Fruit fly (Drosophila melanogaster): ENCODE measurements around the gene CG11594.

CG11594 gene

DNA sequence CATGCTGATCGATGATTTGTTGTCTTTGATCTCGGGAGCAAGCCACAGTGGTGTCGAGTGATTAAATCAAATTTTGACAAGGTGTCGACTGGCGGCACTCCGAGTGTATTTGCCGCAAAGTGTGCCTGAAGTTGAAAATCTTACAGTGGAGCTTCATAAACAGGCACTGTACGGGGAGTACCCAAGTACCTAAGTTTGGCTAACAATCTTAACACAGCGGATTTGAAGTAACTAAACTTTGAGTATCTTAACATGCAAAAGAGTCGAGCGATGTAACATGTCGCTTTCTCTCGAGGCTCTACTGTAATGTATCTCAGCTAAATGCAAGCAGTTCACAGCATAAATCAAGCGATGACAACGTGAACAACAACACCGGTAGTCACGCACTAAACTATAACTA, 9.1 kb downstream of the CG11594 start (continued):
- TF ChIP-seq CG9215 (GFP tag; IDR thresholded peaks at IDR 0.05) (no peak), CG10565 (GFP tag; optimal IDR thresholded peaks at IDR 0.05) (no peak), E2f1 (GFP tag; IDR thresholded peaks at IDR 0.05) (peak; percentile 37; the same call in 1 of the 2 replicates), bowl (GFP tag; IDR thresholded peaks at IDR 0.05) (no peak), pros (GFP tag; optimal IDR thresholded peaks at IDR 0.05) (no peak), Ravus (GFP tag; IDR thresholded peaks at IDR 0.05) (no peak), chif (GFP tag; optimal IDR thresholded peaks at IDR 0.05) (peak; percentile 19 to 85), lmd (GFP tag; IDR thresholded peaks at IDR 0.05) (peak; percentile 71), CG15601 (tag; optimal IDR thresholded peaks at IDR 0.05) (peak; percentile 65), Deaf1 (tag; optimal IDR thresholded peaks at IDR 0.05) (no peak), wek (GFP tag; optimal IDR thresholded peaks at IDR 0.05) (no peak), CG2875 (GFP tag; optimal IDR thresholded peaks at IDR 0.05) (peak; percentile 58), gsb-n (tag; optimal IDR thresholded peaks at IDR 0.05) (peak; percentile 65), Fer1 (GFP tag; optimal IDR thresholded peaks at IDR 0.05) (no peak), shn (GFP tag; optimal IDR thresholded peaks at IDR 0.05) (peak; percentile 36), CG17568 (GFP tag; optimal IDR thresholded peaks at IDR 0.05) (no peak), H2.0 (GFP tag; IDR thresholded peaks at IDR 0.05) (peak; percentile 70), CG5180 (GFP tag; optimal IDR thresholded peaks at IDR 0.05) (no peak), CG8290 (GFP tag; optimal IDR thresholded peaks at IDR 0.05) (peak; percentile 46), CG8290 (tag; optimal IDR thresholded peaks at IDR 0.05) (peak in 1 of 2 experiments; percentile 67), Hr39 (optimal IDR thresholded peaks at IDR 0.05) (no peak), al (GFP tag; IDR thresholded peaks at IDR 0.05) (no peak), CG6654 (GFP tag; optimal IDR thresholded peaks at IDR 0.05) (peak; percentile 39), CG10147 (GFP tag; optimal IDR thresholded peaks at IDR 0.05) (no peak), repo (GFP tag; optimal IDR thresholded peaks at IDR 0.05) (peak; percentile 24), grau (tag; optimal IDR thresholded peaks at IDR 0.05) (peak; percentile 93), nom (GFP tag; optimal IDR thresholded peaks at IDR 0.05) (no peak), Camta (GFP tag; optimal IDR thresholded peaks at IDR 0.05) (peak; percentile 36), NfI (GFP tag; optimal IDR thresholded peaks at IDR 0.05) (peak; percentile 44), Xrp1 (GFP tag; IDR thresholded peaks at IDR 0.05) (peak; percentile 86), CG13296 (GFP tag; optimal IDR thresholded peaks at IDR 0.05) (no peak), CG17186 (GFP tag; optimal IDR thresholded peaks at IDR 0.05) (peak; percentile 42), CG12155 (GFP tag; optimal IDR thresholded peaks at IDR 0.05) (peak; percentile 34), CG3995 (GFP tag; optimal IDR thresholded peaks at IDR 0.05) (no peak), pho (GFP tag; optimal IDR thresholded peaks at IDR 0.05) (no peak), E2f2 (GFP tag; IDR thresholded peaks at IDR 0.05) (peak; percentile 18; the same call in 1 of the 2 replicates), CG10462 (GFP tag; optimal IDR thresholded peaks at IDR 0.05) (peak; percentile 20), Lim3 (GFP tag; IDR thresholded peaks at IDR 0.05) (no peak), ftz-f1 (GFP tag; optimal IDR thresholded peaks at IDR 0.05) (no peak), sob (GFP tag; IDR thresholded peaks at IDR 0.05) (peak; percentile 33; the same call in 1 of the 2 replicates), CG17912 (GFP tag; optimal IDR thresholded peaks at IDR 0.05) (no peak), bcd (GFP tag; optimal IDR thresholded peaks at IDR 0.05) (peak; percentile 46), CG9727 (GFP tag; optimal IDR thresholded peaks at IDR 0.05) (peak; percentile 68), H15 (GFP tag; IDR thresholded peaks at IDR 0.05) (peak; percentile 58; the same call in 1 of the 3 replicates), schlank (tag; optimal IDR thresholded peaks at IDR 0.05) (no peak), CG8478 (optimal IDR thresholded peaks at IDR 0.05) (no peak), Ssrp (tag; optimal IDR thresholded peaks at IDR 0.05) (peak; percentile 73), Xbp1 (GFP tag; optimal IDR thresholded peaks at IDR 0.05) (peak; percentile 75), CG8944 (GFP tag; optimal IDR thresholded peaks at IDR 0.05) (peak; percentile 61), Jarid2 (GFP tag; optimal IDR thresholded peaks at IDR 0.05) (no peak), Dref (GFP tag; IDR thresholded peaks at IDR 0.05) (no peak), Atf3 (GFP tag; optimal IDR thresholded peaks at IDR 0.05) (peak; percentile 66), CG11560 (tag; IDR thresholded peaks at IDR 0.05) (peak; percentile 34; the same call in 1 of the 3 replicates)

Measured in whole organism, embryonic.